Worm (Caenorhabditis elegans): ENCODE data around the gene dpf-4.
A peak's percentile ranks its signal among the peaks of the same experiment; 100 is the strongest.

The dpf-4 gene

ce11 chrIII:5855637-5856179, 3.4 kb upstream of the dpf-4 start, which contains the start of the genes cct-6 and alh-9 (continued):
- TF ChIP-seq nhr-76 (tag; optimal IDR thresholded peaks at IDR 0.05) (no peak), ceh-32 (tag; optimal IDR thresholded peaks at IDR 0.05; ENCODE audit: poor library complexity) (no peak), mep-1 (tag; optimal IDR thresholded peaks at IDR 0.05) (peak; percentile 87), arid-1 (GFP tag; conservative IDR thresholded peaks at IDR 0.05) (no peak; the same call in 1 of the 2 replicates), rbr-2 (tag; optimal IDR thresholded peaks at IDR 0.05) (peak; percentile 62), T20F7.1 (GFP tag; optimal IDR thresholded peaks at IDR 0.05) (no peak), F26F4.8 (GFP tag; conservative IDR thresholded peaks at IDR 0.05) (no peak), lin-29 (GFP tag; IDR thresholded peaks at IDR 0.05) (no peak), fos-1 (tag; optimal IDR thresholded peaks at IDR 0.05) (no peak), D1046.2 (GFP tag; IDR thresholded peaks at IDR 0.05) (no peak), php-3 (GFP tag; IDR thresholded peaks at IDR 0.05) (no peak), unc-130 (GFP tag; optimal IDR thresholded peaks at IDR 0.05) (peak; percentile 40), snpc-4 (tag; optimal IDR thresholded peaks at IDR 0.05) (no peak), zip-11 (GFP tag; IDR thresholded peaks at IDR 0.05) (no peak), lin-1 (GFP tag; IDR thresholded peaks at IDR 0.05) (no peak), lim-7 (GFP tag; IDR thresholded peaks at IDR 0.05) (no peak), skn-1 (tag; optimal IDR thresholded peaks at IDR 0.05) (no peak)

- TF ChIP-seq nhr-28 (tag; optimal IDR thresholded peaks at IDR 0.05) = peak; percentile 41
- TF ChIP-seq dve-1 (tag; optimal IDR thresholded peaks at IDR 0.05; ENCODE audit: insufficient read depth) = peak; percentile 71
- no peak for TF ChIP-seq dmd-8 (GFP tag; IDR thresholded peaks at IDR 0.05)
- peak; percentile 49; the same call in 1 of the 2 replicates for TF ChIP-seq dmd-6 (GFP tag; IDR thresholded peaks at IDR 0.05)
- no peak for TF ChIP-seq daf-16 (GFP tag; optimal IDR thresholded peaks at IDR 0.05)
- peak; percentile 48 for TF ChIP-seq daf-16 (tag; optimal IDR thresholded peaks at IDR 0.05)
- TF ChIP-seq dpl-1 (GFP tag; optimal IDR thresholded peaks at IDR 0.05) = no peak
- peak; percentile 39 for TF ChIP-seq hlh-11 (tag; optimal IDR thresholded peaks at IDR 0.05)
- peak; percentile 97 for TF ChIP-seq pqm-1 (tag; optimal IDR thresholded peaks at IDR 0.05)
Observed at ce11 chrIII:5863774-5864173, 4.7 kb downstream of the dpf-4 start, which contains the start of gene dnpp-1. Gene dnpp-1 (minus strand): TSS chrIII:5863803.

ce11 chrIII:5864270-5864669, 5.2 kb downstream of the dpf-4 start, which contains the start of gene rabn-5:
Gene rabn-5 (plus strand): TSS chrIII:5864553.
- peak; percentile 40 for TF ChIP-seq hlh-30 (tag; optimal IDR thresholded peaks at IDR 0.05; ENCODE audit: insufficient read depth)
- TF ChIP-seq set-16 (GFP tag; IDR thresholded peaks at IDR 0.05) = no peak
- TF ChIP-seq duxl-1 (tag; optimal IDR thresholded peaks at IDR 0.05; ENCODE audit: poor library complexity) = no peak
- TF ChIP-seq daf-12 (tag; optimal IDR thresholded peaks at IDR 0.05) = no peak
- peak; percentile 64 for TF ChIP-seq mes-2 (tag; optimal IDR thresholded peaks at IDR 0.05; ENCODE audit: poor library complexity, severe bottlenecking)
- TF ChIP-seq aly-2 (tag; optimal IDR thresholded peaks at IDR 0.05) = no peak
- TF ChIP-seq T20F7.1 (GFP tag; optimal IDR thresholded peaks at IDR 0.05) = no peak

DNA sequence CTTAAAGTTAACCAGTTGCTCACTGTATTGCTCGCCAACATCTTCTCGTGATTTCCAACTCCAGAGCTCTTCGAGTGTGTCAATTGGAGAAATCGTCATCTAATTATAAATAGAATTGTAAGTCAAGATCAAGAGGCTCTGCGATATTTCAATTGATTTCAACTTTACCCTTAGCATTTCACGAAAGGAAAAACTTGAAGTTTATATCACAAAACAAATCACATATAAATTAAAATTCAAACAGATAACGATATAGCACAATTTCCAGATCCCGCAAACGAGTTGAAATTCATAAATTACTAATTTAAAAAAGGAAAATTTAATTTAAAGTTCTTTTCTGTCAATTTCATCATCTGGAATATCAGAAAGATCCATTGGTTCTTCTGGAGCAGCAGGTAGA, 9.3 kb downstream of the dpf-4 start, which contains the start of gene eng-1:
eng-1 (minus strand) TSS at position 101 of the 400 bp plus-strand sequence.
- TF ChIP-seq aha-1 (tag) (peak; percentile 58), ztf-7 (tag; optimal IDR thresholded peaks at IDR 0.05) (no peak), mdt-29 (GFP tag; IDR thresholded peaks at IDR 0.05) (no peak)

- TF ChIP-seq snpc-4 (tag; optimal IDR thresholded peaks at IDR 0.05) = no peak
Observed at ce11 chrIII:5869429-5869828, 10.3 kb downstream of the dpf-4 start, which contains the start of gene F01F1.15. Gene F01F1.15 (minus strand): TSS chrIII:5869529.

Data from whole organism, L4 larva.